Worm (Caenorhabditis elegans): Measurements from ENCODE around the gene sra-28.

sra-28 gene

ce11 chrII:6609315-6609842 lies 35.8 kb upstream of the sra-28 start, which contains the start of gene epg-5:
Gene epg-5, minus strand, starts transcription at chrII:6609365.
- TF ChIP-seq hlh-30 (tag; optimal IDR thresholded peaks at IDR 0.05; ENCODE audit: insufficient read depth) = peak; percentile 37
- TF ChIP-seq ceh-48 (tag; optimal IDR thresholded peaks at IDR 0.05) = peak; percentile 38
- no peak for TF ChIP-seq pha-2 (tag; optimal IDR thresholded peaks at IDR 0.05)

ce11 chrII:6608626-6609025 lies 35.0 kb upstream of the sra-28 start:
- TF ChIP-seq fkh-6 (tag; optimal IDR thresholded peaks at IDR 0.05) = no peak
- TF ChIP-seq C08G9.2 (tag; optimal IDR thresholded peaks at IDR 0.05) = no peak
- TF ChIP-seq dve-1 (tag; optimal IDR thresholded peaks at IDR 0.05) = no peak
- no peak for TF ChIP-seq K09A11.1 (tag; optimal IDR thresholded peaks at IDR 0.05; ENCODE audit: insufficient read depth)
- TF ChIP-seq pros-1 (tag; optimal IDR thresholded peaks at IDR 0.05) = no peak
- no peak for TF ChIP-seq ceh-24 (tag; optimal IDR thresholded peaks at IDR 0.05)
- no peak for TF ChIP-seq syd-9 (tag; optimal IDR thresholded peaks at IDR 0.05)

ce11 chrII:6600973-6601372 lies 27.4 kb upstream of the sra-28 start, which contains the start of gene vps-33.2:
Gene vps-33.2, plus strand, starts transcription at chrII:6601216.
- TF ChIP-seq unc-55 (GFP tag; optimal IDR thresholded peaks at IDR 0.05) (no peak), npax-4 (tag; optimal IDR thresholded peaks at IDR 0.05) (no peak), nfya-1 (tag; optimal IDR thresholded peaks at IDR 0.05) (peak; percentile 34), lim-6 (tag; optimal IDR thresholded peaks at IDR 0.05) (no peak)

ce11 chrII:6598050-6598449 lies 24.5 kb upstream of the sra-28 start, which contains the start of gene dnj-8:
Gene dnj-8, minus strand, starts transcription at chrII:6598080.
- TF ChIP-seq ceh-30 (tag; optimal IDR thresholded peaks at IDR 0.05) (no peak), ztf-16 (tag; optimal IDR thresholded peaks at IDR 0.05) (no peak), K09A11.1 (tag; optimal IDR thresholded peaks at IDR 0.05; ENCODE audit: insufficient read depth) (no peak), ceh-22 (tag; optimal IDR thresholded peaks at IDR 0.05) (no peak), ets-4 (tag; optimal IDR thresholded peaks at IDR 0.05) (no peak), nfya-1 (tag; optimal IDR thresholded peaks at IDR 0.05) (peak; percentile 41), npax-4 (tag; optimal IDR thresholded peaks at IDR 0.05) (no peak), hlh-13 (GFP tag; optimal IDR thresholded peaks at IDR 0.05) (no peak), ceh-34 (tag; optimal IDR thresholded peaks at IDR 0.05) (no peak), ceh-48 (tag; optimal IDR thresholded peaks at IDR 0.05) (peak; percentile 65), C08G9.2 (tag; optimal IDR thresholded peaks at IDR 0.05) (no peak)

- TF ChIP-seq dve-1 (tag; optimal IDR thresholded peaks at IDR 0.05) = no peak
- TF ChIP-seq gmeb-2 (tag; optimal IDR thresholded peaks at IDR 0.05) = no peak
- no peak for TF ChIP-seq dmd-4 (tag; optimal IDR thresholded peaks at IDR 0.05; ENCODE audit: borderline replicate concordance)
- no peak for TF ChIP-seq rnt-1 (tag; optimal IDR thresholded peaks at IDR 0.05)
- TF ChIP-seq ceh-6 (GFP tag; optimal IDR thresholded peaks at IDR 0.05) = no peak
- no peak for TF ChIP-seq madf-2 (tag; optimal IDR thresholded peaks at IDR 0.05)
- TF ChIP-seq hlh-8 (tag; optimal IDR thresholded peaks at IDR 0.05) = no peak
- no peak for TF ChIP-seq odd-2 (tag; optimal IDR thresholded peaks at IDR 0.05)
- TF ChIP-seq unc-3 (GFP tag; conservative IDR thresholded peaks at IDR 0.05) = no peak
- TF ChIP-seq unc-3 (tag; optimal IDR thresholded peaks at IDR 0.05) = no peak
- TF ChIP-seq pha-2 (tag; optimal IDR thresholded peaks at IDR 0.05) = no peak
- TF ChIP-seq nhr-232 (tag; optimal IDR thresholded peaks at IDR 0.05) = no peak
- TF ChIP-seq hlh-6 (tag; optimal IDR thresholded peaks at IDR 0.05) = no peak
Observed at ce11 chrII:6597507-6597906, 23.9 kb upstream of the sra-28 start.

- TF ChIP-seq C08G9.2 (tag; optimal IDR thresholded peaks at IDR 0.05) = no peak
- TF ChIP-seq pax-1 (tag; optimal IDR thresholded peaks at IDR 0.05) = no peak
- no peak for TF ChIP-seq eyg-1 (tag; optimal IDR thresholded peaks at IDR 0.05)
- no peak for TF ChIP-seq ets-4 (tag; optimal IDR thresholded peaks at IDR 0.05)
- no peak for TF ChIP-seq che-1 (tag; optimal IDR thresholded peaks at IDR 0.05)
- TF ChIP-seq K02D7.2 (tag; optimal IDR thresholded peaks at IDR 0.05) = no peak
- no peak for TF ChIP-seq unc-86 (tag; optimal IDR thresholded peaks at IDR 0.05)
Observed at ce11 chrII:6594151-6594550, 20.6 kb upstream of the sra-28 start, which contains the start of gene aipr-1. Gene aipr-1, minus strand, starts transcription at chrII:6594251.
